Worm (Caenorhabditis elegans) whole organism, L3 larva: Measurements from ENCODE around the gene F25B5.3.

Experiments
- R02D3.7 ChIP-seq: fragments of 150-350 bp; optimal IDR thresholded peaks from 2 replicates; lab custom pipeline; 2014; ENCODE audit warnings: missing biosample characterization, missing genetic modification characterization
- ZK546.5 ChIP-seq: sonication (generic microtip); optimal IDR thresholded peaks from 2 replicates; lab custom pipeline; 2017; ENCODE audit warnings: missing biosample characterization, missing genetic modification characterization
- ama-1 ChIP-seq: fragments of 150-350 bp; optimal IDR thresholded peaks from 2 replicates; lab custom pipeline; 2018
- ceh-16 ChIP-seq: sonication (generic microtip); optimal IDR thresholded peaks from 2 replicates; lab custom pipeline; 2017; ENCODE audit warnings: missing biosample characterization, missing genetic modification characterization
- ceh-28 ChIP-seq: fragments of 150-350 bp; optimal IDR thresholded peaks from 2 replicates; lab custom pipeline; 2014; ENCODE audit warnings: missing biosample characterization, missing genetic modification reagents, missing genetic modification characterization
- ceh-9 ChIP-seq: sonication (generic microtip); optimal IDR thresholded peaks from 2 replicates; lab custom pipeline; 2018; ENCODE audit warnings: missing biosample characterization, missing genetic modification characterization
- egl-5 ChIP-seq: fragments of 150-350 bp; optimal IDR thresholded peaks from 2 replicates; lab custom pipeline; 2017; ENCODE audit warnings: missing biosample characterization, missing genetic modification reagents, missing genetic modification characterization, inconsistent platforms
- elt-2 ChIP-seq: sonication (generic microtip); optimal IDR thresholded peaks from 2 replicates; lab custom pipeline; 2016; ENCODE audit warnings: missing genetic modification reagents, mild to moderate bottlenecking, missing genetic modification characterization, missing compliant biosample characterization
- elt-3 ChIP-seq, 3 experiments: fragments of 150-350 bp in 1 of 3; sonication (generic microtip) in 2 of 3; optimal IDR thresholded peaks; 2 replicates in 2 of 3; 4 replicates in 1 of 3; lab custom pipeline; 2014 to 2017; ENCODE audit warnings: missing biosample characterization in 3 of 3, missing genetic modification characterization in 3 of 3
- eor-1 ChIP-seq, 2 experiments: fragments of 150-350 bp; optimal IDR thresholded peaks; 2 replicates each; lab custom pipeline; 2014 to 2018; ENCODE audit warnings: missing biosample characterization in 2 of 2, missing genetic modification characterization in 2 of 2
- fkh-2 ChIP-seq: fragments of 150-350 bp; optimal IDR thresholded peaks from 2 replicates; lab custom pipeline; 2014; ENCODE audit warnings: missing biosample characterization, missing genetic modification reagents, missing genetic modification characterization
- hmg-11 ChIP-seq: sonication (generic microtip); optimal IDR thresholded peaks from 2 replicates; lab custom pipeline; 2016; ENCODE audit warnings: missing genetic modification characterization, missing compliant biosample characterization
- lin-15B ChIP-seq: fragments of 150-350 bp; optimal IDR thresholded peaks from 2 replicates; lab custom pipeline; 2014; ENCODE audit warnings: missing biosample characterization, missing genetic modification characterization
- lin-39 ChIP-seq: fragments of 150-350 bp; optimal IDR thresholded peaks from 2 replicates; lab custom pipeline; 2018; ENCODE audit warnings: missing biosample characterization, missing genetic modification reagents, missing genetic modification characterization
- lsy-12 ChIP-seq: sonication (generic microtip); optimal IDR thresholded peaks from 2 replicates; lab custom pipeline; 2016; ENCODE audit warnings: mild to moderate bottlenecking, missing genetic modification characterization, missing compliant biosample characterization
- nfya-1 ChIP-seq: sonication (generic microtip); optimal IDR thresholded peaks from 2 replicates; lab custom pipeline; 2017; ENCODE audit warnings: missing genetic modification characterization, mild to moderate bottlenecking, missing compliant biosample characterization, antibody characterized with exemption, moderate library complexity; ENCODE audit not compliant: insufficient read depth
- nhr-11 ChIP-seq: fragments of 150-350 bp; optimal IDR thresholded peaks from 2 replicates; lab custom pipeline; 2014; ENCODE audit warnings: missing biosample characterization, missing genetic modification characterization
- nhr-12 ChIP-seq: fragments of 150-350 bp; optimal IDR thresholded peaks from 2 replicates; lab custom pipeline; 2014; ENCODE audit warnings: missing biosample characterization, missing genetic modification characterization
- nhr-23 ChIP-seq: fragments of 150-350 bp; optimal IDR thresholded peaks from 2 replicates; lab custom pipeline; 2014; ENCODE audit warnings: missing biosample characterization, missing genetic modification reagents, missing genetic modification characterization
- nhr-237 ChIP-seq: fragments of 150-350 bp; optimal IDR thresholded peaks from 2 replicates; lab custom pipeline; 2014; ENCODE audit warnings: missing biosample characterization, missing genetic modification characterization
- nhr-25 ChIP-seq: sonication (generic microtip); optimal IDR thresholded peaks from 2 replicates; lab custom pipeline; 2017; ENCODE audit warnings: missing biosample characterization, missing genetic modification characterization
- nhr-28 ChIP-seq: fragments of 150-350 bp; optimal IDR thresholded peaks from 2 replicates; lab custom pipeline; 2014; ENCODE audit warnings: missing biosample characterization, missing genetic modification characterization
- nhr-43 ChIP-seq: sonication (generic microtip); optimal IDR thresholded peaks from 2 replicates; lab custom pipeline; 2016; ENCODE audit warnings: mild to moderate bottlenecking, missing genetic modification characterization, missing compliant biosample characterization; ENCODE audit not compliant: poor library complexity, severe bottlenecking
- pha-4 ChIP-seq: fragments of 150-350 bp; optimal IDR thresholded peaks from 2 replicates; lab custom pipeline; 2014; ENCODE audit warnings: missing biosample characterization, missing genetic modification reagents, missing genetic modification characterization
- pqm-1 ChIP-seq: fragments of 150-350 bp; optimal IDR thresholded peaks from 2 replicates; lab custom pipeline; 2017; ENCODE audit warnings: missing biosample characterization, missing genetic modification characterization, inconsistent platforms
- skn-1 ChIP-seq: fragments of 150-350 bp; optimal IDR thresholded peaks from 2 replicates; lab custom pipeline; 2014; ENCODE audit warnings: missing biosample characterization, missing genetic modification characterization
- snpc-4 ChIP-seq: fragments of 150-350 bp; optimal IDR thresholded peaks from 2 replicates; lab custom pipeline; 2014; ENCODE audit warnings: missing biosample characterization, missing genetic modification characterization
- tbx-2 ChIP-seq: sonication (generic microtip); optimal IDR thresholded peaks from 2 replicates; lab custom pipeline; 2016; ENCODE audit warnings: mild to moderate bottlenecking, missing genetic modification characterization, missing compliant biosample characterization
- unc-62 ChIP-seq: fragments of 150-350 bp; sonication (generic microtip); optimal IDR thresholded peaks from 4 replicates; lab custom pipeline; 2014; ENCODE audit warnings: missing biosample characterization, missing genetic modification reagents, missing genetic modification characterization
- zag-1 ChIP-seq: fragments of 150-350 bp; optimal IDR thresholded peaks from 2 replicates; lab custom pipeline; 2014; ENCODE audit warnings: missing biosample characterization, missing genetic modification characterization
- ztf-11 ChIP-seq: fragments of 150-350 bp; optimal IDR thresholded peaks from 2 replicates; lab custom pipeline; 2014; ENCODE audit warnings: missing biosample characterization, missing genetic modification characterization

Gene F25B5.3

ce11 chrIII:5921067-5921678 lies 27.5 kb upstream of the F25B5.3 start:
- peak; percentile 66 for TF ChIP-seq ama-1 (lab: Kevin White, UChicago)
- TF ChIP-seq egl-5 (tag; lab: Kevin White, UChicago): no peak
- no peak for TF ChIP-seq snpc-4
- TF ChIP-seq eor-1 (tag; optimal IDR thresholded peaks at IDR 0.05; lab: Kevin White, UChicago): no peak
- no peak for TF ChIP-seq lsy-12
- TF ChIP-seq pqm-1 (tag; lab: Kevin White, UChicago): no peak
- no peak for TF ChIP-seq ceh-16 (tag; lab: Kevin White, UChicago)
- TF ChIP-seq ceh-9: no peak
- TF ChIP-seq lin-15B: no peak
- TF ChIP-seq nhr-23 (tag; lab: Kevin White, UChicago): peak; percentile 84
- TF ChIP-seq ZK546.5 (tag; lab: Kevin White, UChicago): no peak
- no peak for TF ChIP-seq zag-1 (tag; lab: Kevin White, UChicago)
- TF ChIP-seq hmg-11: no peak
- peak; percentile 92 for TF ChIP-seq nhr-43
- TF ChIP-seq nhr-25 (tag; lab: Kevin White, UChicago): peak; percentile 80
- no peak for TF ChIP-seq ceh-28 (tag; lab: Kevin White, UChicago)
- TF ChIP-seq lin-39 (tag; lab: Kevin White, UChicago): no peak
- no peak for TF ChIP-seq nhr-11 (tag; lab: Kevin White, UChicago)
- no peak for TF ChIP-seq skn-1 (tag; lab: Kevin White, UChicago)
- TF ChIP-seq fkh-2 (tag; lab: Kevin White, UChicago): no peak
- no peak for TF ChIP-seq nhr-12 (tag; lab: Kevin White, UChicago)
- peak in 2 of 3 experiments; percentile 89 to 92 for TF ChIP-seq elt-3 (tag; optimal IDR thresholded peaks at IDR 0.05; lab: Kevin White, UChicago)
- TF ChIP-seq tbx-2 (tag; lab: Kevin White, UChicago): peak; percentile 13

- TF ChIP-seq nhr-23 (tag; lab: Kevin White, UChicago): peak; percentile 74
- TF ChIP-seq ceh-16 (tag; lab: Kevin White, UChicago): no peak
- TF ChIP-seq nhr-43: peak; percentile 68
- peak; percentile 74 for TF ChIP-seq nhr-25 (tag; lab: Kevin White, UChicago)
Measured at ce11 chrIII:5922236-5922635, 26.4 kb upstream of the F25B5.3 start.

- TF ChIP-seq nfya-1 (tag; lab: Kevin White, UChicago): peak; percentile 64
- TF ChIP-seq pqm-1 (tag; lab: Kevin White, UChicago): peak; percentile 21
- TF ChIP-seq eor-1 (tag; optimal IDR thresholded peaks at IDR 0.05; lab: Kevin White, UChicago): no peak
- TF ChIP-seq pha-4 (tag; lab: Kevin White, UChicago): peak; percentile 82
- no peak for TF ChIP-seq elt-3 (tag; optimal IDR thresholded peaks at IDR 0.05; lab: Kevin White, UChicago)
- no peak for TF ChIP-seq tbx-2 (tag; lab: Kevin White, UChicago)
- TF ChIP-seq snpc-4: peak; percentile 22
- peak; percentile 59 for TF ChIP-seq nhr-23 (tag; lab: Kevin White, UChicago)
- peak; percentile 82 for TF ChIP-seq lin-15B
- TF ChIP-seq unc-62 (GFP tag; lab: Kevin White, UChicago): no peak
- TF ChIP-seq ztf-11: no peak
- peak; percentile 49 for TF ChIP-seq nhr-25 (tag; lab: Kevin White, UChicago)
- TF ChIP-seq nhr-28 (tag; lab: Kevin White, UChicago): no peak
- peak; percentile 65 for TF ChIP-seq lin-39 (tag; lab: Kevin White, UChicago)
- TF ChIP-seq nhr-237 (tag; lab: Kevin White, UChicago): no peak
- TF ChIP-seq R02D3.7 (tag; lab: Kevin White, UChicago): no peak
- TF ChIP-seq hmg-11: peak; percentile 62
- peak; percentile 16 for TF ChIP-seq elt-2 (tag; lab: Kevin White, UChicago)
- TF ChIP-seq ama-1 (lab: Kevin White, UChicago): no peak
- TF ChIP-seq nhr-43: peak; percentile 37
Measured at ce11 chrIII:5925724-5926123, 23.0 kb upstream of the F25B5.3 start, which contains the start of the genes dnc-2 and bcl-7. Gene dnc-2 (minus strand): TSS chrIII:5925756. Gene bcl-7 (plus strand): TSS chrIII:5926086.

ce11 chrIII:5930659-5931058 lies 18.0 kb upstream of the F25B5.3 start:
- no peak for TF ChIP-seq ceh-28 (tag; lab: Kevin White, UChicago)
- peak; percentile 30 for TF ChIP-seq nfya-1 (tag; lab: Kevin White, UChicago)

- no peak for TF ChIP-seq skn-1 (tag; lab: Kevin White, UChicago)
- TF ChIP-seq nfya-1 (tag; lab: Kevin White, UChicago): peak; percentile 20
- no peak for TF ChIP-seq nhr-25 (tag; lab: Kevin White, UChicago)
- TF ChIP-seq unc-62 (GFP tag; lab: Kevin White, UChicago): no peak
- TF ChIP-seq zag-1 (tag; lab: Kevin White, UChicago): no peak
- TF ChIP-seq fkh-2 (tag; lab: Kevin White, UChicago): no peak
- no peak for TF ChIP-seq ZK546.5 (tag; lab: Kevin White, UChicago)
Measured at ce11 chrIII:5931433-5931994, 17.2 kb upstream of the F25B5.3 start, which contains the start of gene EGAP1.5. Gene EGAP1.5 (plus strand): TSS chrIII:5931721.
